Worm (Caenorhabditis elegans): ENCODE results near the gene Y47D7A.2.

ce11 chrV:4372986-4373385 lies 47.1 kb upstream of the Y47D7A.2 start:
- TF ChIP-seq xbp-1 (tag; optimal IDR thresholded peaks at IDR 0.05): no peak
- TF ChIP-seq sptf-1 (tag; optimal IDR thresholded peaks at IDR 0.05): no peak
- no peak for TF ChIP-seq dpl-1 (GFP tag; optimal IDR thresholded peaks at IDR 0.05)
- TF ChIP-seq nhr-12 (tag; optimal IDR thresholded peaks at IDR 0.05): no peak
- TF ChIP-seq nhr-28 (tag; optimal IDR thresholded peaks at IDR 0.05): no peak
- no peak for TF ChIP-seq ama-1 (optimal IDR thresholded peaks at IDR 0.05)
- no peak for TF ChIP-seq hpl-2 (GFP tag; optimal IDR thresholded peaks at IDR 0.05)
- no peak for TF ChIP-seq jun-1 (tag; optimal IDR thresholded peaks at IDR 0.05)
- TF ChIP-seq zag-1 (tag; optimal IDR thresholded peaks at IDR 0.05): no peak
- no peak for TF ChIP-seq blmp-1 (tag; optimal IDR thresholded peaks at IDR 0.05)
- TF ChIP-seq mef-2 (tag; optimal IDR thresholded peaks at IDR 0.05): no peak
- no peak for TF ChIP-seq nhr-237 (tag; optimal IDR thresholded peaks at IDR 0.05)
- TF ChIP-seq lsy-2 (tag; optimal IDR thresholded peaks at IDR 0.05): no peak
- TF ChIP-seq ceh-82 (tag; optimal IDR thresholded peaks at IDR 0.05): no peak

Measured in whole organism, L1 larva.